Worm (Caenorhabditis elegans) whole organism, L1 larva: ENCODE measurements around the gene F58G1.7.

Experiments used
- aly-2 ChIP-seq: fragments of 150-350 bp; optimal IDR thresholded peaks from 2 replicates; lab custom pipeline; 2014; ENCODE audit warnings: missing biosample characterization, missing genetic modification characterization
- dpl-1 ChIP-seq, 3 experiments: fragments of 150-350 bp in 2 of 3; sonication (generic microtip) in 1 of 3; optimal IDR thresholded peaks; 2 replicates each; lab custom pipeline; 2014 to 2017; ENCODE audit warnings: missing biosample characterization in 3 of 3, missing genetic modification characterization in 3 of 3, missing genetic modification reagents in 3 of 3
- fos-1 ChIP-seq: fragments of 150-350 bp; optimal IDR thresholded peaks from 2 replicates; lab custom pipeline; 2014; ENCODE audit warnings: missing biosample characterization, missing genetic modification characterization
- skn-1 ChIP-seq: fragments of 150-350 bp; optimal IDR thresholded peaks from 2 replicates; lab custom pipeline; 2014; ENCODE audit warnings: missing biosample characterization, missing genetic modification characterization
- sptf-1 ChIP-seq: fragments of 150-350 bp; optimal IDR thresholded peaks from 2 replicates; lab custom pipeline; 2014; ENCODE audit warnings: missing biosample characterization, missing genetic modification characterization
- tlp-1 ChIP-seq: fragments of 150-350 bp; optimal IDR thresholded peaks from 2 replicates; lab custom pipeline; 2014; ENCODE audit warnings: missing biosample characterization, missing genetic modification characterization
- unc-86 ChIP-seq: sonication (generic microtip); optimal IDR thresholded peaks from 2 replicates; lab custom pipeline; 2016; ENCODE audit warnings: missing genetic modification characterization, missing compliant biosample characterization
- zag-1 ChIP-seq: fragments of 150-350 bp; optimal IDR thresholded peaks from 2 replicates; lab custom pipeline; 2014; ENCODE audit warnings: missing biosample characterization, missing genetic modification characterization

DNA sequence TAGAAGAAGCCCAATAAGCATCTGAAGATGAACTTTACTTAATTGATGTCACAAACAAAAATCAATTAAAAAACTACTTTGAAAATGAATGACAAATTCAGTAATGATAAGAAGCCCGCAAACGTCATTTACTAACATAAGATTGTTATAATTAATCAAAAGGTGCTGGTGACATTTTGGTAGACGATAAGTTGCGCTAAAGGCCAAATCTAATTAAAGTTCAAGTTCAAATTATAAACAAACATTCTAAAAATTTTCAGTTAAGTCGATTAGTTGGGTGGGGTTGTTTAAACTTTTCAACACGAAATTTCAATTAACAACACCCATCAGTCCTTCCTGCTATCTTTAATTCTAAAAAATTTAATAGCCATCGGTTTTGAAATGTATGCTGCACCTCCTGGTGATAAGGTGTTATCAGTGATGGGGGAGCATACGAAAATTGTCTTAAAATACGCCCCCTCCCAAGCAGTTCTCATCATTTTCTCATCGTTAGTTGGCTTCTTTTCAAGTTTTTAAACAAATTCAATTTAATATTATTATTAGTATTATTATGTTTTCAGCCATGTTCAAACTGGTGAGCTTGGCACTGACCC lies 52.9 kb downstream of the F58G1.7 start, which contains the start of the genes clec-62 and clec-63:
- no peak for TF ChIP-seq zag-1 (tag; lab: Kevin White, UChicago)
- TF ChIP-seq aly-2, result no peak
- TF ChIP-seq dpl-1 (GFP tag; optimal IDR thresholded peaks at IDR 0.05; lab: Kevin White, UChicago), result no peak
- TF ChIP-seq fos-1, result no peak
- no peak for TF ChIP-seq unc-86 (tag; lab: Kevin White, UChicago)
- peak; percentile 55 for TF ChIP-seq tlp-1 (tag; lab: Kevin White, UChicago)
- TF ChIP-seq skn-1, result no peak
- TF ChIP-seq sptf-1 (tag; lab: Kevin White, UChicago), result no peak
